Fruit fly (Drosophila melanogaster): ENCODE measurements around the gene CG6216.

DNA sequence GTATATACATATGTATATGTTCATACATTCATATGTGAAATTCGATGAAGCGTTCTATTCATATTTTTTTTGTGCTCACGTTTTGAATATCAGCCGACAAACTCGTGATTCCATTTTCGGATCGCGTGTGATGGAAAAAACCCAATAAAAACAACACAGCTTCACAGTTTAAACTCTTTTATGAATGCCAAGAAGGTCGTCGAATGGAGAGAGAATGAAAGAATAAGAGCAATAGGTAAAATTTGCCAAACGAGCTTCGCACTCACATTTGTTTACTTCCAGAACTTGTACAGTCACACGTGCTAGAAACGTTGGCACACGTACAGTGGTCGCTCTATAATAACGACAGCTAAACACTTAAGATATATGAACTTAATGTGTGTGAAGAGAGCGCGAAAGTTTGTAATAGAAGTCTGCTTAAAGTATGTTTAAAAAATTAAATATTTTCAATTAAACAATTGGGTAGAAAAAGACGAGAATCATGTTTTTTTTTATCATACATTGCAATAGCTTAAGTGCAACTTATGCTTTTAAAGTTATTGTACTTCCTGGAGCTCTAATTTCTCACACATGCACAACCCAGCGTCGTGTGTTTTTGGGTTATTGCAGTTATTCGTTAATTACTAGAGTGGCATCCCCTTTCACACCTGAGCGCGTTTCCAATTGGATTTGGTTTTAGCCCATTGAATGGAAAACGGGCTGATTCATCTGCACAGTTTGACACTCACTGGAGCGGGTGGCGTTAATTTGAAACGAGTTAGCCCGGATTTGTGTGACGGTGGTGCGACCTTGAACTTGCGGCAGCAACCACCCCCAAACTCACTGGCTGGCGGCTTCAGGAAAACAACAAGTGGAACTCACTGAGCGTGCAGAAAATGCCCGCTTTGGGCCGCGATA is 24.7 kb downstream of the CG6216 start:
- TF ChIP-seq CTCF (optimal IDR thresholded peaks at IDR 0.05) (no peak), CG8478 (optimal IDR thresholded peaks at IDR 0.05) (no peak)

All from S2 (cell line).